Worm (Caenorhabditis elegans): Measurements from ENCODE around the gene C25D7.16.

C25D7.16 gene

DNA sequence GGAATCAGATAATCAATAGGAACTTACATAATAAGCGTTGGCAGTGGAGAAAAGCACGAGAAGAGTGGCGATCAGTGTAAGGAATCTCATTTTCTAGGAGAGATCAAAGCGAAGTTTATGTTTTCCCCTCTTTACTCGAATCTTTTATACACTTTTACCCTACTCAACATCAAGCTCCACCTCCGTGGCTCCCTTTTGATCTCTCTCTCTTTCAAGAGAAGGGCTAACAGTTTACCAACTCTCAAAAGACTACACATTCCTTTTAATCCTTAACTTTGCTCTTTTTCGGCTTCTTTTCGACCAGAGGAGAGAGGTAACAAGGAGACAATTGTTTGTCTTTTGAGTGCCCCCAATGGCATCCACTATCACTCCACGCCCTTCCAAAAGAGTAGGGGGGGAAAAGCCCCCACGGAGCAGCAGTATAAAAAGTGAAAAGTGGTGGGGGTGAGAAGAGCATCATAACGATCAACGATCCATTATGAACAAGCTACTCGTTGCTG, 31.3 kb downstream of the C25D7.16 start, which contains the start of the genes C01G10.15 and C01G10.6:
C01G10.15 (minus strand) TSS at position 101 of the 500 bp plus-strand sequence.
C01G10.6 (plus strand) TSS at position 450 of the 500 bp plus-strand sequence.
- peak; percentile 0 for TF ChIP-seq sma-9 (GFP tag; optimal IDR thresholded peaks at IDR 0.05)
- TF ChIP-seq sma-9 (tag; optimal IDR thresholded peaks at IDR 0.05), result no peak
- no peak for TF ChIP-seq mdl-1 (tag; optimal IDR thresholded peaks at IDR 0.05)

DNA sequence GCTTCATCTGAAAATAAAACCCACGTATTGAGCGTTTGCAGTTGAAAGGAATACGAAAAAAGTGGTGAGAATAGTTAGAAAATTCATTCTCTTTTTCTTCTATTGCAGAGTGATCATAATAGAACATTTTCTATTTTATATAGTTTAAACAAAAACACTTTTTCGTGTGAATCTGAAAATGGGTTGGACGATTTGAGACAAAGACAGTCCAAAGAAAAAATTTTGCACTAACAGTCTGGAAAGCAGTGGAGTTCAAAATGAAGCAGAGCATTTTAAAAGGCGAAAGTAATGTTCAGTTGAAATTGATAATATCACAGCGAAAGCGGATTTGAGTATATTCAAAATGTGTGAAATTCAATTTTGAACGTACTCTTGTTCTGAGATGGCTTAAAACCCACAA, 32.6 kb downstream of the C25D7.16 start, which contains the start of gene C01G10.18:
C01G10.18 (minus strand) TSS at position 101 of the 400 bp plus-strand sequence.
- TF ChIP-seq ceh-82 (tag; optimal IDR thresholded peaks at IDR 0.05) (no peak), nhr-10 (tag; optimal IDR thresholded peaks at IDR 0.05) (no peak), ztf-1 (GFP tag; conservative IDR thresholded peaks at IDR 0.05) (no peak), ZK546.5 (tag; optimal IDR thresholded peaks at IDR 0.05) (no peak), ztf-4 (tag; optimal IDR thresholded peaks at IDR 0.05) (no peak), nhr-25 (tag; optimal IDR thresholded peaks at IDR 0.05) (no peak), ama-1 (optimal IDR thresholded peaks at IDR 0.05) (no peak), ztf-11 (tag; optimal IDR thresholded peaks at IDR 0.05) (no peak)

- no peak for TF ChIP-seq R02D3.7 (tag; optimal IDR thresholded peaks at IDR 0.05)
- no peak for TF ChIP-seq alr-1 (tag; optimal IDR thresholded peaks at IDR 0.05)
- TF ChIP-seq unc-55 (GFP tag; optimal IDR thresholded peaks at IDR 0.05), result no peak
- TF ChIP-seq lin-39 (tag; optimal IDR thresholded peaks at IDR 0.05), result no peak
Measured at ce11 chrV:15089438-15089837, 33.5 kb downstream of the C25D7.16 start, which contains the start of the genes C01G10.5 and C01G10.4. TSS of gene C01G10.5 (minus strand) at chrV:15089538. TSS of gene C01G10.4 (plus strand) at chrV:15089740.

DNA sequence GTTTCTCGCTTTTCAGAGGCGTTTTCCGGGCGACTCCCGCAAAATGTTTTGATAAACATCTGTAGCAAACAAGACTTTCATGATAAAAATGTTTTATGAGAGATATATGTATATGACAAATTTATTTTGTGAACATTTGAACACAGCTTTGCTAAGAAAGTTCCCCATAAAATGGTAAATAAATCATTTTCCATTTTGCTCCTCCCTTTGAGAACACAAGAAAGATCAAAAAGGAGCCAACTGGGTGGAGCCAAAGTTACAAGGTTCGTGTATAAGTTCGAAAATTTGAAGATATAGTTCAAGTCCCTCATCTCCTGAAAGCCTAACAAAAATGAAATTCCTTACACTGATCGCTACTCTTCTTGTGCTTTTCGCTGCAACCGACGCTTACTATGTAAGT, 34.5 kb downstream of the C25D7.16 start, which contains the start of gene C01G10.17:
C01G10.17 (plus strand) TSS at position 301 of the 400 bp plus-strand sequence.
- no peak for TF ChIP-seq aly-2 (tag; optimal IDR thresholded peaks at IDR 0.05)
- TF ChIP-seq nhr-237 (tag; optimal IDR thresholded peaks at IDR 0.05), result no peak
- TF ChIP-seq ztf-4 (tag; optimal IDR thresholded peaks at IDR 0.05), result no peak
- TF ChIP-seq nhr-25 (tag; optimal IDR thresholded peaks at IDR 0.05), result no peak
- no peak for TF ChIP-seq R02D3.7 (tag; optimal IDR thresholded peaks at IDR 0.05)
- TF ChIP-seq mab-5 (tag; optimal IDR thresholded peaks at IDR 0.05), result no peak
- TF ChIP-seq nhr-77 (tag; optimal IDR thresholded peaks at IDR 0.05), result no peak
- TF ChIP-seq lsy-2 (tag; optimal IDR thresholded peaks at IDR 0.05), result no peak
- TF ChIP-seq nhr-21 (tag; optimal IDR thresholded peaks at IDR 0.05), result no peak
- no peak for TF ChIP-seq nhr-129 (tag; optimal IDR thresholded peaks at IDR 0.05)
- no peak for TF ChIP-seq unc-39 (tag; optimal IDR thresholded peaks at IDR 0.05)
- TF ChIP-seq elt-3 (tag; optimal IDR thresholded peaks at IDR 0.05), result no peak
- no peak for TF ChIP-seq ZK546.5 (tag; optimal IDR thresholded peaks at IDR 0.05)
- no peak for TF ChIP-seq nhr-23 (tag; optimal IDR thresholded peaks at IDR 0.05)
- no peak for TF ChIP-seq peb-1 (tag; optimal IDR thresholded peaks at IDR 0.05)
- TF ChIP-seq sma-9 (GFP tag; optimal IDR thresholded peaks at IDR 0.05), result no peak
- no peak for TF ChIP-seq sma-9 (tag; optimal IDR thresholded peaks at IDR 0.05)
- no peak for TF ChIP-seq Y55F3AM.14 (GFP tag; optimal IDR thresholded peaks at IDR 0.05)
- TF ChIP-seq zag-1 (tag; optimal IDR thresholded peaks at IDR 0.05), result no peak
- TF ChIP-seq unc-55 (GFP tag; optimal IDR thresholded peaks at IDR 0.05), result no peak
- no peak for TF ChIP-seq ztf-1 (GFP tag; conservative IDR thresholded peaks at IDR 0.05)

DNA sequence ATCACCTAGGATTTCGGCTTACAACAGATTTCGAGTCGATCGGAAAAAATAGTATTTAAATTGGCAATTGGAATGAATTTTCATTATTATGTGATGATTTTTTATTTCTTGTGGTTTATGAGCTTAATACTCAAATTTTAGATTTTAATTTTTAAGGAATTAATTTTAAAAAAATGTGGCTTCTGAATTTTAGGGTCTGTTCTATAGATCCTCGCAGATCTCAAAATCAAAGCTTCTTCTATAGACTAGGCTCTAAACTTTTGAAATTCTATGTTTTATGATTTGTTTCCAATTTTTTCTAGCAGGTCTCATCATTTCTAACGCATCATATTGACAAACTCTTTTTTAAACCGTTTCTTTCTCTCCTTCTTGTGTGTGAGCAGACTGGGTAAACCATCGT, 36.7 kb downstream of the C25D7.16 start, which contains the start of gene txt-12:
txt-12 (plus strand) TSS at position 301 of the 400 bp plus-strand sequence.
- TF ChIP-seq nhr-77 (tag; optimal IDR thresholded peaks at IDR 0.05) (no peak), skn-1 (tag; optimal IDR thresholded peaks at IDR 0.05) (no peak), nhr-11 (tag; optimal IDR thresholded peaks at IDR 0.05) (no peak), ztf-4 (tag; optimal IDR thresholded peaks at IDR 0.05) (no peak), unc-62 (GFP tag; optimal IDR thresholded peaks at IDR 0.05) (no peak), ama-1 (optimal IDR thresholded peaks at IDR 0.05) (no peak), mdl-1 (tag; optimal IDR thresholded peaks at IDR 0.05) (no peak), blmp-1 (tag; optimal IDR thresholded peaks at IDR 0.05; ENCODE audit: insufficient read depth) (no peak)

DNA sequence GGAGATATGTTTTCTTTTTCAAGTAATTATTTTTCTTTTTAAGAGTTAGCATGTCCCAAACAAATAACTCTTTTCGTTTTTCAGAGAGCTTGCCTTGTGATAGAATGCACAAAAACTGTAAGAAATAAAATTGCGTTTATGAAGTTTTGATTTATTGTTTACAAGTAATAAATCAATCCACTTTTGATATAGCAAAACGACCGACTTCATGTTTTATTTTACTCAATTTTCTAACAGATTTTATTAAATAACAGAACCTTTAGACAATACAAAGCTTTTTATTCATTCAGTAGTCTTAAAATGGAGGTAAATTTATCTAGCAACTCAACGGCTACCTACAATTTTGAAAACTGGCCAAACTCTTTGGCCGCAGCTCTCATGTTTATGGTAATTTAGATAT, 38.8 kb downstream of the C25D7.16 start, which contains the start of gene srx-78:
srx-78 (plus strand) TSS at position 301 of the 400 bp plus-strand sequence.
- TF ChIP-seq C34F6.9 (tag; optimal IDR thresholded peaks at IDR 0.05) (no peak), elt-3 (tag; optimal IDR thresholded peaks at IDR 0.05) (no peak), sma-9 (GFP tag; optimal IDR thresholded peaks at IDR 0.05) (no peak), sma-9 (tag; optimal IDR thresholded peaks at IDR 0.05) (no peak), Y55F3AM.14 (GFP tag; optimal IDR thresholded peaks at IDR 0.05) (no peak), blmp-1 (tag; optimal IDR thresholded peaks at IDR 0.05; ENCODE audit: insufficient read depth) (no peak), alr-1 (tag; optimal IDR thresholded peaks at IDR 0.05) (no peak), nhr-25 (tag; optimal IDR thresholded peaks at IDR 0.05) (no peak), dmd-4 (tag; optimal IDR thresholded peaks at IDR 0.05) (no peak), nhr-21 (tag; optimal IDR thresholded peaks at IDR 0.05) (no peak), mbf-1 (tag; optimal IDR thresholded peaks at IDR 0.05) (no peak), skn-1 (tag; optimal IDR thresholded peaks at IDR 0.05) (no peak), nhr-77 (tag; optimal IDR thresholded peaks at IDR 0.05) (no peak), unc-39 (tag; optimal IDR thresholded peaks at IDR 0.05) (no peak), unc-55 (GFP tag; optimal IDR thresholded peaks at IDR 0.05) (no peak), mab-5 (tag; optimal IDR thresholded peaks at IDR 0.05) (no peak), aly-2 (tag; optimal IDR thresholded peaks at IDR 0.05) (no peak), elt-1 (tag; optimal IDR thresholded peaks at IDR 0.05) (no peak)
